Worm (Caenorhabditis elegans): ENCODE measurements around the gene btf-1.

DNA sequence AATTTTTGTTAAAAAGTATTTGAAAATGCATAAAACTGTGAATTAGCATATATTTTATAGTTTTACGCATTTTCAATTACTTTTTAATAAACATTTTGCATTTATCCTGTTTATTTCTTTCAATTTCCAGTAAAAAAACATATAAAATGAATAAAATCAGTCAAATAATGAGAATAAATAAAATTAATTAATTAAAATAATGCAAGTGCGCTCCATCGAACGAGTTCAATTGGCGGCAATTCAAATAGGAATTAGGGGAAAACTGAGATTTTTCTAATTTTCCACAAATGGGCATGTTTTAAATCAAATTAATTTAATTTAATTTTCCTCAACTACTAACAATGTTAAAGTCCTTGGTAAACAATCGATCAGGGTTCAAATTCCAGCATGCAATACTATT is 43.9 kb upstream of the btf-1 start:
- TF ChIP-seq nfya-1 (tag; optimal IDR thresholded peaks at IDR 0.05; ENCODE audit: borderline replicate concordance, insufficient read depth) = no peak
- TF ChIP-seq ets-4 (GFP tag; optimal IDR thresholded peaks at IDR 0.05) = no peak
- TF ChIP-seq C06A6.2 (GFP tag; conservative IDR thresholded peaks at IDR 0.05) = no peak
- TF ChIP-seq pha-4 (tag; optimal IDR thresholded peaks at IDR 0.05) = no peak
- TF ChIP-seq unc-62 (GFP tag; optimal IDR thresholded peaks at IDR 0.05) = no peak
- no peak for TF ChIP-seq lin-35 (GFP tag; optimal IDR thresholded peaks at IDR 0.05)
- TF ChIP-seq nhr-90 (tag; optimal IDR thresholded peaks at IDR 0.05) = no peak
- no peak for TF ChIP-seq hmg-20 (GFP tag; IDR thresholded peaks at IDR 0.05)
- TF ChIP-seq rec-8 (tag; optimal IDR thresholded peaks at IDR 0.05) = no peak
- no peak for TF ChIP-seq zfh-2 (GFP tag; conservative IDR thresholded peaks at IDR 0.05)
- no peak for TF ChIP-seq dpl-1 (GFP tag; optimal IDR thresholded peaks at IDR 0.05)
